Worm (Caenorhabditis elegans) whole organism, L3 larva: ENCODE results near the gene C06A1.7.

Source experiments
- nhr-43 ChIP-seq: sonication (generic microtip); optimal IDR thresholded peaks from 2 replicates; lab custom pipeline; 2016; ENCODE audit warnings: mild to moderate bottlenecking, missing genetic modification characterization, missing compliant biosample characterization; ENCODE audit not compliant: poor library complexity, severe bottlenecking
- nhr-77 ChIP-seq: fragments of 150-350 bp; optimal IDR thresholded peaks from 2 replicates; lab custom pipeline; 2014; ENCODE audit warnings: missing biosample characterization, missing genetic modification characterization
- snpc-4 ChIP-seq: fragments of 150-350 bp; optimal IDR thresholded peaks from 2 replicates; lab custom pipeline; 2014; ENCODE audit warnings: missing biosample characterization, missing genetic modification characterization

DNA sequence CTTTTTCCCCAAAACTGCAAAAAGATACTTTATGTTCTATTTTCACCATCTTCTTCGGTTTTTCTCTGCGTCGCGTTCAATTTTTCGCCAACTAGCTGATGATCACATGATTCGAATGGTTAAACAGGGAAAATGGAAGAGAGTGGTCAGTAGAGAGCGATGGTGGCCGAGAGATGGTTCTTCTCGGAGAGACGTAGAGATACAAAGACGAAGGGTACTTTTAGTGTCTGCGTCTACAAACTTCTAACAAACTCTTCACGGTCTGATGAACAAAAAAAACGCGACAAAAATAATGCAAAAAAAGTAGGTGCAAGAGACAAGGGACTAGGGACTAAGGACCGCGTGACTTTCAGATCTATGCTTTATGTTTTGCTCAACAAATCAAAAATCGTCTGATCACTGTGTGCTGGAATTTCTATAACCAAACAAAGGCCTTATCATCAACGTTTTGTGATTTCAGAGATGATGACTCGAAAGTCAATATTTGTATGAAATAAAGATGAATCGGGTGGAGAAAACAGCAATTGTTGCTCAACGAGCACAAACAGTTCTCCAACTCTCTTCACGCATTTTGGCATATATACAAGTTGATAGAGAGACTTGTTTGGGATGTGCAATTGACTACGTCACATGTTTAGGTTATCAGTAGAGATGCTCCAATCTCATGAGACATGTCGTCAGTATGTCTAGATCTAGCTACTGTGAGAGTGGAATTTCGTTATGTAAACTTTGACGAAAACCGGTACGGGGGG lies 12.5 kb upstream of the C06A1.7 start:
- TF ChIP-seq snpc-4 (tag; lab: Kevin White, UChicago) (peak; percentile 83), nhr-77 (tag; lab: Kevin White, UChicago) (peak; percentile 48), nhr-43 (tag; lab: Kevin White, UChicago) (peak; percentile 90)
